Worm (Caenorhabditis elegans) whole organism, L4 larva: ENCODE results near the gene zip-9.
A peak's percentile ranks its signal among the peaks of the same experiment; 100 is the strongest.

ENCODE experiments used
- R02D3.7 ChIP-seq: fragments of 150-350 bp; sonication (generic microtip); optimal IDR thresholded peaks from 3 replicates; lab custom pipeline; 2014; ENCODE audit warnings: missing biosample characterization, missing genetic modification characterization
- T20F7.1 ChIP-seq: fragments of 200-800 bp; sonication (Bioruptor generic); optimal IDR thresholded peaks from 2 replicates; lab custom pipeline; 2018; ENCODE audit warnings: mild to moderate bottlenecking, missing genetic modification characterization, missing compliant biosample characterization
- T26A8.4 ChIP-seq: fragments of 200-800 bp; sonication (Bioruptor generic); IDR thresholded peaks from 2 replicates; pipeline ENCODE4 v1.3.6; 2022; ENCODE audit warnings: missing genetic modification characterization, missing compliant biosample characterization
- Y105C5A.15 ChIP-seq: fragments of 200-800 bp; sonication (Bioruptor generic); IDR thresholded peaks from 2 replicates; pipeline ENCODE4 v1.3.6; 2022; ENCODE audit warnings: missing genetic modification characterization, missing compliant biosample characterization
- Y48G9A.11 ChIP-seq: fragments of 200-800 bp; sonication (Bioruptor generic); IDR thresholded peaks from 2 replicates; pipeline ENCODE4 v1.3.6; 2022; ENCODE audit warnings: missing genetic modification reagents, missing genetic modification characterization, missing compliant biosample characterization
- aly-2 ChIP-seq: sonication (generic microtip); optimal IDR thresholded peaks from 2 replicates; lab custom pipeline; 2018; ENCODE audit warnings: missing biosample characterization, missing genetic modification characterization
- arid-1 ChIP-seq: fragments of 200-800 bp; sonication (Bioruptor generic); conservative IDR thresholded peaks from 2 replicates; pipeline ENCODE4 v1.3.6; 2022; ENCODE audit warnings: missing genetic modification reagents, missing genetic modification characterization, missing compliant biosample characterization
- ceh-28 ChIP-seq: fragments of 150-350 bp; optimal IDR thresholded peaks from 2 replicates; lab custom pipeline; 2014; ENCODE audit warnings: missing biosample characterization, missing genetic modification reagents, missing genetic modification characterization
- ceh-62 ChIP-seq: sonication (generic microtip); optimal IDR thresholded peaks from 2 replicates; lab custom pipeline; 2017; ENCODE audit warnings: missing biosample characterization, missing genetic modification characterization
- ctbp-1 ChIP-seq: fragments of 200-800 bp; sonication (Bioruptor generic); IDR thresholded peaks from 2 replicates; pipeline ENCODE4 v1.3.6; 2022; ENCODE audit warnings: missing genetic modification reagents, missing genetic modification characterization, missing compliant biosample characterization
- daf-12 ChIP-seq: fragments of 150-350 bp; optimal IDR thresholded peaks from 2 replicates; lab custom pipeline; 2014; ENCODE audit warnings: missing biosample characterization, missing genetic modification reagents, missing genetic modification characterization
- daf-16 ChIP-seq, 3 experiments: sonication (generic microtip); optimal IDR thresholded peaks; 2 replicates each; lab custom pipeline; 2016 to 2017; ENCODE audit warnings: missing genetic modification characterization in 3 of 3, missing genetic modification reagents in 3 of 3, mild to moderate bottlenecking in 2 of 3, missing compliant biosample characterization in 2 of 3, missing biosample characterization in 1 of 3, moderate library complexity in 1 of 3
- daf-19 ChIP-seq: fragments of 200-800 bp; sonication (Bioruptor generic); conservative IDR thresholded peaks from 2 replicates; pipeline ENCODE4 v1.3.6; 2022; ENCODE audit warnings: missing genetic modification characterization, missing compliant biosample characterization
- duxl-1 ChIP-seq: sonication (generic microtip); optimal IDR thresholded peaks from 2 replicates; lab custom pipeline; 2016; ENCODE audit warnings: mild to moderate bottlenecking, missing genetic modification characterization, moderate library complexity, missing compliant biosample characterization; ENCODE audit not compliant: poor library complexity
- fkh-10 ChIP-seq: fragments of 150-350 bp; optimal IDR thresholded peaks from 2 replicates; lab custom pipeline; 2014; ENCODE audit warnings: missing biosample characterization, missing genetic modification reagents, missing genetic modification characterization
- fos-1 ChIP-seq: fragments of 150-350 bp; optimal IDR thresholded peaks from 2 replicates; lab custom pipeline; 2014; ENCODE audit warnings: missing biosample characterization, missing genetic modification characterization
- gei-8 ChIP-seq: fragments of 200-800 bp; sonication (Bioruptor generic); optimal IDR thresholded peaks from 2 replicates; lab custom pipeline; 2018; ENCODE audit warnings: mild to moderate bottlenecking, missing genetic modification characterization, missing compliant biosample characterization
- hlh-11 ChIP-seq: fragments of 200-800 bp; sonication (Bioruptor generic); optimal IDR thresholded peaks from 2 replicates; lab custom pipeline; 2018; ENCODE audit warnings: mild to moderate bottlenecking, missing genetic modification characterization, missing compliant biosample characterization
- hlh-30 ChIP-seq: sonication (generic microtip); optimal IDR thresholded peaks from 2 replicates; lab custom pipeline; 2017; ENCODE audit warnings: antibody characterized with exemption, mild to moderate bottlenecking, missing genetic modification characterization, missing compliant biosample characterization; ENCODE audit not compliant: insufficient read depth
- hmg-1.1 ChIP-seq: fragments of 200-800 bp; sonication (Bioruptor generic); IDR thresholded peaks from 2 replicates; pipeline ENCODE4 v1.3.6; 2022; ENCODE audit warnings: missing genetic modification reagents, missing genetic modification characterization, missing compliant biosample characterization
- lin-38 ChIP-seq: fragments of 200-800 bp; sonication (Bioruptor generic); IDR thresholded peaks from 2 replicates; pipeline ENCODE4 v1.3.6; 2022; ENCODE audit warnings: missing genetic modification reagents, missing genetic modification characterization, missing compliant biosample characterization
- lsy-2 ChIP-seq, 2 experiments: fragments of 150-350 bp in 1 of 2; sonication (generic microtip) in 1 of 2; optimal IDR thresholded peaks; 2 replicates each; lab custom pipeline; 2014 to 2017; ENCODE audit warnings: missing biosample characterization in 2 of 2, missing genetic modification characterization in 2 of 2
- madf-5 ChIP-seq, 2 experiments: fragments of 200-800 bp; sonication (Bioruptor generic); IDR thresholded peaks; 2 replicates each; pipeline ENCODE4 v1.3.6; 2022; ENCODE audit warnings: missing compliant biosample characterization in 2 of 2, missing genetic modification characterization in 2 of 2
- mdl-1 ChIP-seq, 2 experiments: fragments of 150-350 bp in 1 of 2; sonication (generic microtip) in 1 of 2; optimal IDR thresholded peaks; 2 replicates each; lab custom pipeline; 2014 to 2017; ENCODE audit warnings: missing biosample characterization in 2 of 2, missing genetic modification characterization in 2 of 2
- mes-2 ChIP-seq: sonication (generic microtip); optimal IDR thresholded peaks from 2 replicates; lab custom pipeline; 2016; ENCODE audit warnings: missing genotype, mild to moderate bottlenecking, missing genetic modification characterization, missing compliant biosample characterization; ENCODE audit not compliant: poor library complexity, severe bottlenecking
- nhr-10 ChIP-seq: fragments of 150-350 bp; optimal IDR thresholded peaks from 2 replicates; lab custom pipeline; 2014; ENCODE audit warnings: missing biosample characterization, missing genetic modification characterization
- nhr-102 ChIP-seq: sonication (generic microtip); optimal IDR thresholded peaks from 2 replicates; lab custom pipeline; 2016; ENCODE audit warnings: mild to moderate bottlenecking, missing genetic modification characterization, moderate library complexity, missing compliant biosample characterization
- nhr-11 ChIP-seq: fragments of 150-350 bp; optimal IDR thresholded peaks from 2 replicates; lab custom pipeline; 2014; ENCODE audit warnings: missing biosample characterization, missing genetic modification characterization
- nhr-237 ChIP-seq: sonication (generic microtip); optimal IDR thresholded peaks from 2 replicates; lab custom pipeline; 2017; ENCODE audit warnings: missing biosample characterization, missing genetic modification characterization
- nhr-28 ChIP-seq: fragments of 150-350 bp; optimal IDR thresholded peaks from 2 replicates; lab custom pipeline; 2014; ENCODE audit warnings: missing biosample characterization, missing genetic modification characterization
- nhr-41 ChIP-seq: fragments of 200-800 bp; sonication (Bioruptor generic); IDR thresholded peaks from 2 replicates; pipeline ENCODE4 v1.3.6; 2022; ENCODE audit warnings: missing genetic modification reagents, missing genetic modification characterization, missing compliant biosample characterization
- nhr-48 ChIP-seq: sonication (generic microtip); optimal IDR thresholded peaks from 2 replicates; lab custom pipeline; 2016; ENCODE audit warnings: mild to moderate bottlenecking, missing genetic modification characterization, missing compliant biosample characterization
- nhr-6 ChIP-seq: fragments of 150-350 bp; optimal IDR thresholded peaks from 2 replicates; lab custom pipeline; 2014; ENCODE audit warnings: missing biosample characterization, missing genetic modification characterization
- nhr-76 ChIP-seq: fragments of 150-350 bp; optimal IDR thresholded peaks from 2 replicates; lab custom pipeline; 2014; ENCODE audit warnings: missing biosample characterization, missing genetic modification characterization
- pha-4 ChIP-seq, 2 experiments: fragments of 150-350 bp in 1 of 2; fragments of 200-800 bp in 1 of 2; sonication (Bioruptor generic) in 1 of 2; IDR thresholded peaks in 1 of 2; optimal IDR thresholded peaks in 1 of 2; 2 replicates each; pipeline versions ENCODE4 v1.3.6 to Lab custom; 2014 to 2022; ENCODE audit warnings: missing genetic modification characterization in 2 of 2, missing genetic modification reagents in 2 of 2, missing biosample characterization in 1 of 2, missing compliant biosample characterization in 1 of 2
- php-3 ChIP-seq: fragments of 200-800 bp; sonication (Bioruptor generic); IDR thresholded peaks from 2 replicates; pipeline ENCODE4 v1.3.6; 2022; ENCODE audit warnings: missing genetic modification reagents, missing genetic modification characterization, missing compliant biosample characterization
- pqm-1 ChIP-seq: sonication (generic microtip); optimal IDR thresholded peaks from 2 replicates; lab custom pipeline; 2017; ENCODE audit warnings: missing biosample characterization, missing genetic modification characterization
- rbr-2 ChIP-seq: sonication (generic microtip); optimal IDR thresholded peaks from 2 replicates; lab custom pipeline; 2016; ENCODE audit warnings: missing genotype, missing genetic modification characterization, missing compliant biosample characterization
- saeg-2 ChIP-seq: fragments of 200-800 bp; sonication (Bioruptor generic); IDR thresholded peaks from 2 replicates; pipeline ENCODE4 v1.3.6; 2022; ENCODE audit warnings: missing genetic modification reagents, missing genetic modification characterization, missing compliant biosample characterization
- set-16 ChIP-seq: fragments of 200-800 bp; sonication (Bioruptor generic); IDR thresholded peaks from 2 replicates; pipeline ENCODE4 v1.3.6; 2022; ENCODE audit warnings: missing genetic modification reagents, missing genetic modification characterization, missing compliant biosample characterization
- skn-1 ChIP-seq: fragments of 150-350 bp; optimal IDR thresholded peaks from 2 replicates; lab custom pipeline; 2014; ENCODE audit warnings: missing biosample characterization, missing genetic modification characterization
- spr-1 ChIP-seq: sonication (generic microtip); optimal IDR thresholded peaks from 2 replicates; lab custom pipeline; 2016; ENCODE audit warnings: mild to moderate bottlenecking, missing genetic modification characterization, missing compliant biosample characterization
- tag-97 ChIP-seq: fragments of 200-800 bp; sonication (Bioruptor generic); IDR thresholded peaks from 2 replicates; pipeline ENCODE4 v1.3.6; 2022; ENCODE audit warnings: missing genetic modification characterization, missing compliant biosample characterization
- tra-1 ChIP-seq: fragments of 200-800 bp; sonication (Bioruptor generic); IDR thresholded peaks from 2 replicates; pipeline ENCODE4 v1.3.6; 2022; ENCODE audit warnings: missing genetic modification reagents, missing genetic modification characterization, missing compliant biosample characterization
- unc-62 ChIP-seq, 3 experiments: fragments of 150-350 bp in 1 of 3; sonication (generic microtip); optimal IDR thresholded peaks in 2 of 3; peaks in 1 of 3; 1 replicate in 1 of 3; 2 replicates in 2 of 3; lab custom pipeline; 2014 to 2017; ENCODE audit warnings: missing biosample characterization in 3 of 3, missing genetic modification characterization in 3 of 3, missing genetic modification reagents in 3 of 3, missing genotype in 1 of 3
- zag-1 ChIP-seq: fragments of 150-350 bp; optimal IDR thresholded peaks from 2 replicates; lab custom pipeline; 2014; ENCODE audit warnings: missing biosample characterization, missing genetic modification characterization
- zfp-2 ChIP-seq: sonication (generic microtip); optimal IDR thresholded peaks from 2 replicates; lab custom pipeline; 2016; ENCODE audit warnings: mild to moderate bottlenecking, missing genetic modification characterization, missing compliant biosample characterization
- zip-2 ChIP-seq: fragments of 150-350 bp; optimal IDR thresholded peaks from 2 replicates; lab custom pipeline; 2014; ENCODE audit warnings: missing biosample characterization, missing genetic modification characterization
- ztf-11 ChIP-seq: fragments of 150-350 bp; optimal IDR thresholded peaks from 2 replicates; lab custom pipeline; 2014; ENCODE audit warnings: missing biosample characterization, missing genetic modification characterization
- ztf-7 ChIP-seq: fragments of 150-350 bp; optimal IDR thresholded peaks from 2 replicates; lab custom pipeline; 2014; ENCODE audit warnings: missing biosample characterization, missing genetic modification characterization

zip-9 gene

ce11 chrV:10940571-10940991, 1.7 kb upstream of the zip-9 start:
- TF ChIP-seq mes-2, result peak; percentile 61
- TF ChIP-seq T26A8.4, result peak; percentile 77; the same call in 1 of the 2 replicates
- TF ChIP-seq ztf-11, result no peak
- TF ChIP-seq nhr-102 (tag; lab: Kevin White, UChicago), result peak; percentile 82
- no peak for TF ChIP-seq skn-1
- TF ChIP-seq gei-8 (GFP tag; lab: Kevin White, UChicago), result no peak
- TF ChIP-seq hmg-1.1 (GFP tag; lab: Robert Waterston, UW), result peak; percentile 55; the same call in 1 of the 2 replicates
- TF ChIP-seq zfp-2 (tag; lab: Kevin White, UChicago), result no peak
- TF ChIP-seq spr-1 (tag; lab: Kevin White, UChicago), result peak; percentile 71
- TF ChIP-seq nhr-48, result peak; percentile 89
- TF ChIP-seq daf-16 (GFP tag; optimal IDR thresholded peaks at IDR 0.05; lab: Kevin White, UChicago), result no peak
- TF ChIP-seq daf-16 (tag; optimal IDR thresholded peaks at IDR 0.05; lab: Kevin White, UChicago), result peak; percentile 93
- no peak for TF ChIP-seq daf-12
- TF ChIP-seq nhr-10, result peak; percentile 71
- peak in 1 of 2 experiments; percentile 73 for TF ChIP-seq lsy-2 (tag; optimal IDR thresholded peaks at IDR 0.05; lab: Kevin White, UChicago)
- no peak for TF ChIP-seq aly-2 (tag; lab: Kevin White, UChicago)
- TF ChIP-seq madf-5 (GFP tag; IDR thresholded peaks at IDR 0.05; lab: Robert Waterston, UW), result no peak
- no peak for TF ChIP-seq fos-1 (tag; lab: Kevin White, UChicago)
- peak; percentile 8 for TF ChIP-seq nhr-6 (tag; lab: Kevin White, UChicago)
- peak; percentile 42 for TF ChIP-seq rbr-2
- TF ChIP-seq nhr-237 (tag; lab: Kevin White, UChicago), result no peak
- TF ChIP-seq tra-1 (GFP tag; lab: Robert Waterston, UW), result peak; percentile 33; the same call in 1 of the 2 replicates
- peak; percentile 95 for TF ChIP-seq nhr-28 (tag; lab: Kevin White, UChicago)
- TF ChIP-seq Y105C5A.15 (GFP tag; lab: Robert Waterston, UW), result no peak
- peak; percentile 28 for TF ChIP-seq pqm-1
- TF ChIP-seq nhr-11 (tag; lab: Kevin White, UChicago), result peak; percentile 31
- no peak for TF ChIP-seq saeg-2 (GFP tag; lab: Robert Waterston, UW)
- TF ChIP-seq tag-97 (GFP tag; lab: Robert Waterston, UW), result no peak
- TF ChIP-seq hlh-30 (tag; lab: Kevin White, UChicago), result peak; percentile 58
- TF ChIP-seq nhr-41 (GFP tag; lab: Robert Waterston, UW), result 0 out of 2 replicates have a peak, but pooled peaks have one; percentile 31
- peak; percentile 70 to 72 for TF ChIP-seq mdl-1 (tag; optimal IDR thresholded peaks at IDR 0.05; lab: Kevin White, UChicago)
- peak; percentile 38 for TF ChIP-seq lin-38
- TF ChIP-seq ceh-28, result no peak
- TF ChIP-seq unc-62 (GFP tag; optimal IDR thresholded peaks at IDR 0.05 in 1 of 2; lab: Kevin White, UChicago), result peak in 1 of 2 experiments; percentile 96
- TF ChIP-seq unc-62 (tag; optimal IDR thresholded peaks at IDR 0.05; lab: Kevin White, UChicago), result no peak
- peak; percentile 95 for TF ChIP-seq hlh-11 (tag; lab: Kevin White, UChicago)
- 0 out of 2 replicates have a peak, but pooled peaks have one; percentile 23 for TF ChIP-seq daf-19
- TF ChIP-seq R02D3.7 (tag; lab: Kevin White, UChicago), result no peak
- TF ChIP-seq zag-1 (tag; lab: Kevin White, UChicago), result no peak
- peak; percentile 96 for TF ChIP-seq zip-2
- no peak for TF ChIP-seq duxl-1 (tag; lab: Kevin White, UChicago)
- TF ChIP-seq ceh-62 (tag; lab: Kevin White, UChicago), result no peak
- TF ChIP-seq Y48G9A.11 (GFP tag; lab: Robert Waterston, UW), result no peak
- 0 out of 2 replicates have a peak, but pooled peaks have one; percentile 10 for TF ChIP-seq arid-1 (GFP tag; lab: Robert Waterston, UW)
- no peak for TF ChIP-seq set-16 (GFP tag; lab: Robert Waterston, UW)
- TF ChIP-seq fkh-10, result no peak
- peak; percentile 28 for TF ChIP-seq T20F7.1 (GFP tag; lab: Kevin White, UChicago)
- TF ChIP-seq php-3 (GFP tag; lab: Robert Waterston, UW), result no peak
- no peak for TF ChIP-seq ctbp-1 (GFP tag; lab: Robert Waterston, UW)
- peak; percentile 82 for TF ChIP-seq pha-4 (GFP tag; IDR thresholded peaks at IDR 0.05; lab: Robert Waterston, UW)
- no peak for TF ChIP-seq pha-4 (tag; optimal IDR thresholded peaks at IDR 0.05; lab: Kevin White, UChicago)
- peak; percentile 91 for TF ChIP-seq ztf-7 (tag; lab: Kevin White, UChicago)
- TF ChIP-seq nhr-76 (tag; lab: Kevin White, UChicago), result no peak
